Fruit fly (Drosophila melanogaster) S2 (cell line): ENCODE results near the gene EMC3.

ENCODE experiments used
- CG8478 ChIP-seq: fragments of >200 bp; optimal IDR thresholded peaks from 2 replicates; lab custom pipeline; 2018
- CTCF ChIP-seq, 2 experiments: fragments of >200 bp; optimal IDR thresholded peaks; 2 replicates each; lab custom pipeline; 2018

DNA sequence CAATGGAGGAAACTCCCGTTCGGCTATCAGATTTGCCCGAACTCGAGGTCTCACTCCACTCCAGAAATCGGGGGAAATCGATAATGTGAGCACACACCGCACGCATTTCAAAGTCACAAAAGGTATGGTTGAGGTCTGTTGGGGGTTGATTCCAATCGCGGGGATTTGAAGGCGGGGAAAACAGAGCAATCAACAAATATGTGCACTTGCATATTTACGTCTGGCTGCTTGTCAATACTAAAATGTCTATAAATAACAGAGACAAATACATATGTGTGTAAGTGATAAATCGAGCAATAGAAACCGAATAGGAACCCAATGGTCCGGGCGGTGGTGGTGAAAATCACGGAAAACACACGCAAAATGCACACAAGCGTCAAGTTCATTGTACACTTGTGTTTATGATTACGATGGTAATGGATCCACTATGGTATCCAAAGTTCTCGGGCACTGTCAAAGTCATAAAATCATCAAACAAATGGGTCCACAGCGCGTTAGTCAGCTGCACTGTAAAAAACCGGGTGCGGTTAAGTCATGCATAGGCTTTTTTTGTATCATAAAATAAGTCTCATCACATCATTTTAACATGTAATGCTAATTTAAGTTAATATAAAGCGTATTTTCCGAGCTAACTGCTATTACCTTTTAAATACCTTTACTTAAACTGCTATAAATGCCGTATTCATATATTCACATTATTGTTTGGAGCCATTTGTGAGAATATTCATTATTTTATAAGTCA is 19.8 kb upstream of the EMC3 start:
- TF ChIP-seq CTCF (optimal IDR thresholded peaks at IDR 0.05; lab: Kevin White, UChicago) = no peak
- TF ChIP-seq CG8478 (lab: Kevin White, UChicago) = no peak
